Worm (Caenorhabditis elegans) whole organism, mixed stage, embryonic: Measurements from ENCODE around the gene C16A3.5.

Experiments used
- M03D4.4 ChIP-seq: sonication (generic microtip); optimal IDR thresholded peaks from 2 replicates; lab custom pipeline; 2017; ENCODE audit warnings: mild to moderate bottlenecking, missing genetic modification characterization, missing compliant biosample characterization
- bed-3 ChIP-seq: fragments of 200-800 bp; sonication (Bioruptor generic); optimal IDR thresholded peaks from 3 replicates; lab custom pipeline; 2018; ENCODE audit warnings: mild to moderate bottlenecking, missing genetic modification characterization, moderate library complexity, missing compliant biosample characterization
- blmp-1 ChIP-seq: fragments of 150-350 bp; optimal IDR thresholded peaks from 2 replicates; lab custom pipeline; 2014; ENCODE audit warnings: missing biosample characterization, missing genetic modification characterization
- ceh-39 ChIP-seq: fragments of 150-350 bp; optimal IDR thresholded peaks from 2 replicates; lab custom pipeline; 2014; ENCODE audit warnings: missing biosample characterization, missing genetic modification characterization
- ceh-43 ChIP-seq: fragments of 200-800 bp; sonication (Bioruptor generic); optimal IDR thresholded peaks from 2 replicates; lab custom pipeline; 2018; ENCODE audit warnings: mild to moderate bottlenecking, missing genetic modification characterization, moderate library complexity, missing compliant biosample characterization
- ceh-83 ChIP-seq: fragments of 200-800 bp; sonication (Bioruptor generic); optimal IDR thresholded peaks from 2 replicates; lab custom pipeline; 2018; ENCODE audit warnings: mild to moderate bottlenecking, missing genetic modification characterization, missing compliant biosample characterization
- ces-1 ChIP-seq: fragments of 150-350 bp; optimal IDR thresholded peaks from 2 replicates; lab custom pipeline; 2014; ENCODE audit warnings: missing biosample characterization, missing genetic modification reagents, missing genetic modification characterization
- cnd-1 ChIP-seq: fragments of 200-800 bp; sonication (Bioruptor generic); optimal IDR thresholded peaks from 2 replicates; lab custom pipeline; 2018; ENCODE audit warnings: mild to moderate bottlenecking, missing genetic modification characterization, missing compliant biosample characterization
- elt-1 ChIP-seq: sonication (generic microtip); optimal IDR thresholded peaks from 2 replicates; lab custom pipeline; 2017; ENCODE audit warnings: missing genetic modification characterization, mild to moderate bottlenecking, missing compliant biosample characterization, antibody characterized with exemption, moderate library complexity, borderline replicate concordance; ENCODE audit not compliant: insufficient read depth
- elt-3 ChIP-seq: fragments of 150-350 bp; optimal IDR thresholded peaks from 2 replicates; lab custom pipeline; 2014; ENCODE audit warnings: missing biosample characterization, missing genetic modification characterization
- flh-1 ChIP-seq: fragments of 200-800 bp; sonication (Bioruptor generic); optimal IDR thresholded peaks from 2 replicates; lab custom pipeline; 2018; ENCODE audit warnings: mild to moderate bottlenecking, missing genetic modification characterization, moderate library complexity, missing compliant biosample characterization
- ham-2 ChIP-seq: fragments of 200-800 bp; sonication (Bioruptor generic); optimal IDR thresholded peaks from 2 replicates; lab custom pipeline; 2018; ENCODE audit warnings: mild to moderate bottlenecking, missing genetic modification characterization, missing compliant biosample characterization
- hlh-1 ChIP-seq: fragments of 150-350 bp; optimal IDR thresholded peaks from 2 replicates; lab custom pipeline; 2014; ENCODE audit warnings: missing biosample characterization, missing genetic modification reagents, missing genetic modification characterization
- lin-13 ChIP-seq: fragments of 150-350 bp; optimal IDR thresholded peaks from 2 replicates; lab custom pipeline; 2014; ENCODE audit warnings: missing biosample characterization, missing genetic modification characterization
- lin-32 ChIP-seq: fragments of 200-800 bp; sonication (Bioruptor generic); optimal IDR thresholded peaks from 2 replicates; lab custom pipeline; 2018; ENCODE audit warnings: mild to moderate bottlenecking, missing genetic modification characterization, missing compliant biosample characterization
- mls-2 ChIP-seq: sonication (generic microtip); optimal IDR thresholded peaks from 2 replicates; lab custom pipeline; 2016; ENCODE audit warnings: mild to moderate bottlenecking, missing genetic modification characterization, moderate library complexity, missing compliant biosample characterization
- nhr-12 ChIP-seq: fragments of 150-350 bp; optimal IDR thresholded peaks from 2 replicates; lab custom pipeline; 2014; ENCODE audit warnings: missing biosample characterization, missing genetic modification characterization
- nhr-2 ChIP-seq: fragments of 150-350 bp; optimal IDR thresholded peaks from 2 replicates; lab custom pipeline; 2014; ENCODE audit warnings: missing biosample characterization, missing genetic modification characterization
- nhr-237 ChIP-seq: fragments of 150-350 bp; optimal IDR thresholded peaks from 2 replicates; lab custom pipeline; 2014; ENCODE audit warnings: missing biosample characterization, missing genetic modification characterization
- nhr-28 ChIP-seq: fragments of 150-350 bp; optimal IDR thresholded peaks from 2 replicates; lab custom pipeline; 2014; ENCODE audit warnings: missing biosample characterization, missing genetic modification characterization
- nhr-76 ChIP-seq: sonication (generic microtip); optimal IDR thresholded peaks from 2 replicates; lab custom pipeline; 2017; ENCODE audit warnings: missing biosample characterization, missing genetic modification characterization
- pha-4 ChIP-seq: fragments of 150-350 bp; optimal IDR thresholded peaks from 2 replicates; lab custom pipeline; 2018; ENCODE audit warnings: missing biosample characterization, missing genetic modification reagents, missing genetic modification characterization
- sem-2 ChIP-seq: fragments of 200-800 bp; sonication (Bioruptor generic); optimal IDR thresholded peaks from 2 replicates; lab custom pipeline; 2018; ENCODE audit warnings: mild to moderate bottlenecking, missing genetic modification characterization, missing compliant biosample characterization
- snpc-4 ChIP-seq: fragments of 150-350 bp; optimal IDR thresholded peaks from 2 replicates; lab custom pipeline; 2014; ENCODE audit warnings: missing biosample characterization, missing genetic modification characterization
- sptf-1 ChIP-seq: sonication (generic microtip); optimal IDR thresholded peaks from 2 replicates; lab custom pipeline; 2017; ENCODE audit warnings: mild to moderate bottlenecking, missing genetic modification characterization, moderate library complexity, missing compliant biosample characterization
- tbx-8 ChIP-seq: fragments of 200-800 bp; sonication (Bioruptor generic); optimal IDR thresholded peaks from 2 replicates; lab custom pipeline; 2018; ENCODE audit warnings: mild to moderate bottlenecking, missing genetic modification characterization, moderate library complexity, missing compliant biosample characterization
- unc-120 ChIP-seq: sonication (generic microtip); optimal IDR thresholded peaks from 2 replicates; lab custom pipeline; 2017; ENCODE audit warnings: missing genetic modification characterization, missing compliant biosample characterization; ENCODE audit not compliant: poor library complexity, severe bottlenecking
- unc-39 ChIP-seq: fragments of 150-350 bp; optimal IDR thresholded peaks from 2 replicates; lab custom pipeline; 2014; ENCODE audit warnings: missing biosample characterization, missing genetic modification characterization
- unc-62 ChIP-seq: fragments of 150-350 bp; optimal IDR thresholded peaks from 2 replicates; lab custom pipeline; 2014; ENCODE audit warnings: missing biosample characterization, missing genetic modification reagents, missing genetic modification characterization
- zip-8 ChIP-seq: fragments of 150-350 bp; optimal IDR thresholded peaks from 2 replicates; lab custom pipeline; 2014; ENCODE audit warnings: missing biosample characterization, missing genetic modification characterization
- ztf-11 ChIP-seq: fragments of 150-350 bp; optimal IDR thresholded peaks from 2 replicates; lab custom pipeline; 2014; ENCODE audit warnings: missing biosample characterization, missing genetic modification characterization

C16A3.5 gene

DNA sequence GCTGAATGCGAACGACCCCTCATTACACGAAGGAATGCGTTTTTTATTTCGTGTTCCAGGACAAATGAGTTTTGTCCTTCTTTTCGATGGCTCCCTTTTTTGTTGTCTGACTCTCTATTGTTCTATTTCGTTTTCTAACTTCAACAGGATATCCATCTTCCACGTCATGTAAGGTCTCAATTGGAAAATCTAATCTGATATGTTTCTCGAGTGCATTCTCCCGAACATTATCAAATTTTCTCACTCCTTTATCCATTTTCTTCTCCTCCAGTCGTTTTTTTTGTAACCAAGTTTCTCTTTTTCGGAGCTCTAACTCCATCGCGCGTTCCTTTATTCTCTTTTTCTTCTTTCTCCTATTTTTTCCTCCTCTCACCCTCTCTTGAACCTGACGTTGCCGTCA lies 30.1 kb upstream of the C16A3.5 start:
- TF ChIP-seq lin-32 (GFP tag; lab: Kevin White, UChicago) (no peak), ztf-11 (no peak), tbx-8 (no peak), pha-4 (tag; lab: Kevin White, UChicago) (no peak), bed-3 (GFP tag; lab: Kevin White, UChicago) (no peak), lin-13 (tag; lab: Kevin White, UChicago) (no peak), ceh-83 (no peak), elt-3 (tag; lab: Kevin White, UChicago) (no peak), mls-2 (tag; lab: Kevin White, UChicago) (no peak), unc-39 (tag; lab: Kevin White, UChicago) (no peak), nhr-12 (tag; lab: Kevin White, UChicago) (no peak), ceh-39 (tag; lab: Kevin White, UChicago) (no peak), nhr-2 (tag; lab: Kevin White, UChicago) (no peak), sem-2 (GFP tag; lab: Kevin White, UChicago) (no peak), M03D4.4 (tag; lab: Kevin White, UChicago) (no peak), blmp-1 (tag; lab: Kevin White, UChicago) (no peak), unc-120 (tag; lab: Kevin White, UChicago) (no peak)

DNA sequence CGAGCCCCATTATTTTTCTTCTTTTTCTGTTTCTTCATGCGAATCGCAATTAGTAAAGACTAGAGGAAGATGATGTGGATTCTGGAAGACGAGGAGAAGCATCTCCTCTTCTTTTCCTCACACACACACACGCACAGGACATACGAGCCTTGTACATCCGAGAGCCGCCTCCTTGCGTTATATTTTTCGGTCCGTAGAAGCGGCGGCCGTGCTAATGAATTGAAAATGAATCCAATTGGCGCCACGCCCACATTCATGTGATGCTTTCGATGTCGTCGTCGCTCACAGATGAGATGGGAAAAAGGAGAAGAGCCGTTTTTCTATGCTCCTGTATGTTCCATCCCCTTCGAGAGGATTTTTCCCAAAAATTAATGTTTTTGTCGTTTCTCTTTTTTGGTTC lies 29.1 kb upstream of the C16A3.5 start:
- TF ChIP-seq cnd-1 (tag; lab: Kevin White, UChicago) (no peak), elt-3 (tag; lab: Kevin White, UChicago) (no peak), unc-120 (tag; lab: Kevin White, UChicago) (no peak), flh-1 (GFP tag; lab: Kevin White, UChicago) (no peak), nhr-12 (tag; lab: Kevin White, UChicago) (no peak), blmp-1 (tag; lab: Kevin White, UChicago) (no peak), hlh-1 (tag; lab: Kevin White, UChicago) (no peak), sptf-1 (tag; lab: Kevin White, UChicago) (no peak), ces-1 (GFP tag; lab: Kevin White, UChicago) (no peak)
- TF ChIP-seq, all 35 proteins: peak for 0

DNA sequence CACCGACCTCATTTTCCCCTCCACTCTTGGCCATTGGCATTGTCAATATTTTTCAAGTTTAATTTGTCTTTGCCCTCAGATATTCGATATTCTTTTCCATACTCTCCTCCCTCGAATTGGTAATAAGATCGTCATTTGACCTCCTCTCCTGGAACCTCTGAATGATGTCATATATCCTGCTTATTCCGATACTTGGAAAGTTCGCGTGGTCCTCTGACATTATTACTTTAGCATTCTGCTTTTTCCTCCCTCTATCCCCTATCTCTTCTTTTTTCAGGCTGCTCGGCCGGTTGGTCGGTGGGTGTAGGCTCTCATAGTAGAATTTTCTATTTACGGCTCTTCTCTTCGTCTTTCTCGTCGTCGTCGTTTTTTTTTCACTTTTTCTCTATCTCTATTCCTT lies 28.1 kb upstream of the C16A3.5 start:
- TF ChIP-seq hlh-1 (tag; lab: Kevin White, UChicago) (no peak), ztf-11 (no peak), snpc-4 (no peak), ceh-83 (no peak), M03D4.4 (tag; lab: Kevin White, UChicago) (no peak), sptf-1 (tag; lab: Kevin White, UChicago) (no peak), blmp-1 (tag; lab: Kevin White, UChicago) (no peak), elt-3 (tag; lab: Kevin White, UChicago) (no peak), nhr-2 (tag; lab: Kevin White, UChicago) (no peak), mls-2 (tag; lab: Kevin White, UChicago) (no peak), unc-62 (GFP tag; lab: Kevin White, UChicago) (no peak), ham-2 (no peak), elt-1 (tag; lab: Kevin White, UChicago) (no peak), ceh-43 (no peak), sem-2 (GFP tag; lab: Kevin White, UChicago) (no peak), lin-13 (tag; lab: Kevin White, UChicago) (no peak), bed-3 (GFP tag; lab: Kevin White, UChicago) (no peak), lin-32 (GFP tag; lab: Kevin White, UChicago) (no peak), ces-1 (GFP tag; lab: Kevin White, UChicago) (no peak), pha-4 (tag; lab: Kevin White, UChicago) (no peak)
- TF ChIP-seq, all 35 proteins: peak for 0

DNA sequence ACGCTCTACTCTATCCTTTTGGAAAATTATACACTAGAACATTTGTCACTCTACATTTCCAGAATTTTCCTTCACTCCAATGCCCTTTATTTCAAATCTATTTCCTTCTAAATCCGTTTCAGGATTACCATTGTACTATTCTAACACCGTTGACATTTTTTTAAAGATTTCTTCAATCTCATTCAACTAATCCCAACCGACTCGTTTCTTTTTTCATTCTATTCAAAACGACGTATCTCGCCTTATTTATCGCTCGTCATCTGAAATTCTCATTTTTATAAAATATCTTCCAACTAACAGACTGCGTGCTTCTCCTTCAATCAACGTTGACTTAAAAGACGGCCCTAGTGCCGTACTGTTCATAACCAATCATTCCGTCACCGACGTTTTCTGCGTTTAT lies 27.5 kb upstream of the C16A3.5 start, which contains the start of gene akap-1:
akap-1 (plus strand) TSS at position 301 of the 400 bp plus-strand sequence.
- TF ChIP-seq unc-120 (tag; lab: Kevin White, UChicago) (no peak), tbx-8 (no peak), pha-4 (tag; lab: Kevin White, UChicago) (no peak), M03D4.4 (tag; lab: Kevin White, UChicago) (no peak), ham-2 (no peak), unc-62 (GFP tag; lab: Kevin White, UChicago) (no peak), nhr-76 (tag; lab: Kevin White, UChicago) (no peak), ztf-11 (no peak), nhr-237 (tag; lab: Kevin White, UChicago) (no peak), lin-32 (GFP tag; lab: Kevin White, UChicago) (no peak), bed-3 (GFP tag; lab: Kevin White, UChicago) (no peak), nhr-28 (tag; lab: Kevin White, UChicago) (no peak), zip-8 (tag; lab: Kevin White, UChicago) (no peak), ceh-43 (no peak)
